Worm (Caenorhabditis elegans) whole organism, L4/young adult: ENCODE measurements around the gene ztf-7.

Source experiments
- dao-5 ChIP-seq: sonication (generic microtip); optimal IDR thresholded peaks from 2 replicates; lab custom pipeline; 2016; ENCODE audit warnings: missing genotype, missing genetic modification characterization, moderate library complexity, missing compliant biosample characterization
- him-1 ChIP-seq: sonication (generic microtip); optimal IDR thresholded peaks from 2 replicates; lab custom pipeline; 2016; ENCODE audit warnings: missing genotype, missing genetic modification reagents, missing genetic modification characterization, missing compliant biosample characterization

- TF ChIP-seq dao-5 (tag; lab: Kevin White, UChicago) (no peak), him-1 (tag; lab: Kevin White, UChicago) (no peak)
These were observed 32.2 kb upstream of the ztf-7 start, which contains the start of gene str-193 for ce11 chrV:9821724-9822123.
